Fruit fly (Drosophila melanogaster): ENCODE data around the gene CG12171.
A peak's percentile ranks its signal among the peaks of the same experiment; 100 is the strongest.

dm6 chr3R:5654692-5655181 is 21.3 kb downstream of the CG12171 start, which contains the start of the genes elm and MED27:
- peak; percentile 88 for TF ChIP-seq CG32006 (GFP tag; optimal IDR thresholded peaks at IDR 0.05)
- TF ChIP-seq CG9139 (GFP tag; optimal IDR thresholded peaks at IDR 0.05): no peak
- TF ChIP-seq svp (GFP tag): peak; percentile 98
- TF ChIP-seq CG16779 (tag; optimal IDR thresholded peaks at IDR 0.05): no peak
- TF ChIP-seq OdsH (GFP tag; optimal IDR thresholded peaks at IDR 0.05): peak; percentile 94
- TF ChIP-seq spab (GFP tag; optimal IDR thresholded peaks at IDR 0.05): no peak
- no peak for TF ChIP-seq CG4318 (GFP tag; optimal IDR thresholded peaks at IDR 0.05)
- peak; percentile 94 for TF ChIP-seq pdm3 (GFP tag; optimal IDR thresholded peaks at IDR 0.05)

Data from whole organism, prepupa.